Worm (Caenorhabditis elegans) whole organism, L4 larva: ENCODE results near the gene soc-1.

Source experiments
- D1046.2 ChIP-seq: fragments of 200-800 bp; sonication (Bioruptor generic); IDR thresholded peaks from 2 replicates; pipeline ENCODE4 v1.3.6; 2022; ENCODE audit warnings: missing genetic modification characterization, missing compliant biosample characterization
- F10B5.3 ChIP-seq: sonication (generic microtip); optimal IDR thresholded peaks from 2 replicates; lab custom pipeline; 2016; ENCODE audit warnings: mild to moderate bottlenecking, missing genetic modification characterization, missing compliant biosample characterization
- F26F4.8 ChIP-seq: fragments of 200-800 bp; sonication (Bioruptor generic); conservative IDR thresholded peaks from 2 replicates; pipeline ENCODE4 v1.3.6; 2022; ENCODE audit warnings: missing genetic modification characterization, missing compliant biosample characterization
- F37D6.2 ChIP-seq: sonication (generic microtip); optimal IDR thresholded peaks from 2 replicates; lab custom pipeline; 2016; ENCODE audit warnings: mild to moderate bottlenecking, missing genetic modification characterization, missing compliant biosample characterization
- R02D3.7 ChIP-seq: fragments of 150-350 bp; sonication (generic microtip); optimal IDR thresholded peaks from 3 replicates; lab custom pipeline; 2014; ENCODE audit warnings: missing biosample characterization, missing genetic modification characterization
- T26A8.4 ChIP-seq: fragments of 200-800 bp; sonication (Bioruptor generic); IDR thresholded peaks from 2 replicates; pipeline ENCODE4 v1.3.6; 2022; ENCODE audit warnings: missing genetic modification characterization, missing compliant biosample characterization
- Y48G9A.11 ChIP-seq: fragments of 200-800 bp; sonication (Bioruptor generic); IDR thresholded peaks from 2 replicates; pipeline ENCODE4 v1.3.6; 2022; ENCODE audit warnings: missing genetic modification reagents, missing genetic modification characterization, missing compliant biosample characterization
- ZK337.2 ChIP-seq: fragments of 200-800 bp; sonication (Bioruptor generic); IDR thresholded peaks from 2 replicates; pipeline ENCODE4 v1.3.6; 2022; ENCODE audit warnings: missing genetic modification reagents, missing genetic modification characterization, missing compliant biosample characterization
- ceh-28 ChIP-seq: fragments of 150-350 bp; optimal IDR thresholded peaks from 2 replicates; lab custom pipeline; 2014; ENCODE audit warnings: missing biosample characterization, missing genetic modification reagents, missing genetic modification characterization
- ceh-44 ChIP-seq: fragments of 200-800 bp; sonication (Bioruptor generic); IDR thresholded peaks from 2 replicates; pipeline ENCODE4 v1.3.6; 2022; ENCODE audit warnings: missing genetic modification reagents, missing genetic modification characterization, missing compliant biosample characterization
- ctbp-1 ChIP-seq: fragments of 200-800 bp; sonication (Bioruptor generic); IDR thresholded peaks from 2 replicates; pipeline ENCODE4 v1.3.6; 2022; ENCODE audit warnings: missing genetic modification reagents, missing genetic modification characterization, missing compliant biosample characterization
- daf-16 ChIP-seq, 3 experiments: sonication (generic microtip); optimal IDR thresholded peaks; 2 replicates each; lab custom pipeline; 2016 to 2017; ENCODE audit warnings: missing genetic modification characterization in 3 of 3, missing genetic modification reagents in 3 of 3, mild to moderate bottlenecking in 2 of 3, missing compliant biosample characterization in 2 of 3, missing biosample characterization in 1 of 3, moderate library complexity in 1 of 3
- daf-8 ChIP-seq: fragments of 200-800 bp; sonication (Bioruptor generic); IDR thresholded peaks from 2 replicates; pipeline ENCODE4 v1.3.6; 2022; ENCODE audit warnings: missing genetic modification characterization, missing compliant biosample characterization
- dmd-8 ChIP-seq: fragments of 200-800 bp; sonication (Bioruptor generic); IDR thresholded peaks from 2 replicates; pipeline ENCODE4 v1.3.6; 2022; ENCODE audit warnings: missing genetic modification characterization, missing compliant biosample characterization
- dmd-9 ChIP-seq: fragments of 200-800 bp; sonication (Bioruptor generic); IDR thresholded peaks from 2 replicates; pipeline ENCODE4 v1.3.6; 2022; ENCODE audit warnings: missing genetic modification reagents, missing genetic modification characterization, missing compliant biosample characterization
- dpl-1 ChIP-seq: fragments of 150-350 bp; optimal IDR thresholded peaks from 2 replicates; lab custom pipeline; 2014; ENCODE audit warnings: missing biosample characterization, missing genetic modification reagents, missing genetic modification characterization
- dve-1 ChIP-seq: sonication (generic microtip); optimal IDR thresholded peaks from 2 replicates; lab custom pipeline; 2017; ENCODE audit warnings: antibody characterized with exemption, mild to moderate bottlenecking, missing genetic modification characterization, missing compliant biosample characterization; ENCODE audit not compliant: insufficient read depth
- hlh-11 ChIP-seq: fragments of 200-800 bp; sonication (Bioruptor generic); optimal IDR thresholded peaks from 2 replicates; lab custom pipeline; 2018; ENCODE audit warnings: mild to moderate bottlenecking, missing genetic modification characterization, missing compliant biosample characterization
- hlh-30 ChIP-seq: sonication (generic microtip); optimal IDR thresholded peaks from 2 replicates; lab custom pipeline; 2017; ENCODE audit warnings: antibody characterized with exemption, mild to moderate bottlenecking, missing genetic modification characterization, missing compliant biosample characterization; ENCODE audit not compliant: insufficient read depth
- lin-1 ChIP-seq: fragments of 200-800 bp; sonication (Bioruptor generic); IDR thresholded peaks from 2 replicates; pipeline ENCODE4 v1.3.6; 2022; ENCODE audit warnings: missing genetic modification reagents, missing genetic modification characterization, missing compliant biosample characterization
- lin-38 ChIP-seq: fragments of 200-800 bp; sonication (Bioruptor generic); IDR thresholded peaks from 2 replicates; pipeline ENCODE4 v1.3.6; 2022; ENCODE audit warnings: missing genetic modification reagents, missing genetic modification characterization, missing compliant biosample characterization
- lin-39 ChIP-seq: fragments of 150-350 bp; optimal IDR thresholded peaks from 2 replicates; lab custom pipeline; 2014; ENCODE audit warnings: missing biosample characterization, missing genetic modification reagents, missing genetic modification characterization
- madf-5 ChIP-seq, 2 experiments: fragments of 200-800 bp; sonication (Bioruptor generic); IDR thresholded peaks; 2 replicates each; pipeline ENCODE4 v1.3.6; 2022; ENCODE audit warnings: missing compliant biosample characterization in 2 of 2, missing genetic modification characterization in 2 of 2
- mdl-1 ChIP-seq, 2 experiments: fragments of 150-350 bp in 1 of 2; sonication (generic microtip) in 1 of 2; optimal IDR thresholded peaks; 2 replicates each; lab custom pipeline; 2014 to 2017; ENCODE audit warnings: missing biosample characterization in 2 of 2, missing genetic modification characterization in 2 of 2
- mep-1 ChIP-seq: fragments of 150-350 bp; sonication (generic microtip); optimal IDR thresholded peaks from 3 replicates; lab custom pipeline; 2014; ENCODE audit warnings: missing biosample characterization, missing genetic modification characterization
- mes-2 ChIP-seq: sonication (generic microtip); optimal IDR thresholded peaks from 2 replicates; lab custom pipeline; 2016; ENCODE audit warnings: missing genotype, mild to moderate bottlenecking, missing genetic modification characterization, missing compliant biosample characterization; ENCODE audit not compliant: poor library complexity, severe bottlenecking
- mxl-2 ChIP-seq: fragments of 200-800 bp; sonication (Bioruptor generic); conservative IDR thresholded peaks from 2 replicates; pipeline ENCODE4 v1.3.6; 2022; ENCODE audit warnings: missing genetic modification reagents, missing genetic modification characterization, missing compliant biosample characterization
- mxl-3 ChIP-seq: fragments of 200-800 bp; sonication (Bioruptor generic); optimal IDR thresholded peaks from 2 replicates; lab custom pipeline; 2018; ENCODE audit warnings: mild to moderate bottlenecking, missing genetic modification characterization, missing compliant biosample characterization
- nhr-28 ChIP-seq: fragments of 150-350 bp; optimal IDR thresholded peaks from 2 replicates; lab custom pipeline; 2014; ENCODE audit warnings: missing biosample characterization, missing genetic modification characterization
- nhr-41 ChIP-seq: fragments of 200-800 bp; sonication (Bioruptor generic); IDR thresholded peaks from 2 replicates; pipeline ENCODE4 v1.3.6; 2022; ENCODE audit warnings: missing genetic modification reagents, missing genetic modification characterization, missing compliant biosample characterization
- nhr-42 ChIP-seq: fragments of 200-800 bp; sonication (Bioruptor generic); IDR thresholded peaks from 2 replicates; pipeline ENCODE4 v1.3.6; 2022; ENCODE audit warnings: missing genetic modification characterization, missing compliant biosample characterization
- nhr-6 ChIP-seq: fragments of 150-350 bp; optimal IDR thresholded peaks from 2 replicates; lab custom pipeline; 2014; ENCODE audit warnings: missing biosample characterization, missing genetic modification characterization
- nhr-77 ChIP-seq: fragments of 150-350 bp; optimal IDR thresholded peaks from 2 replicates; lab custom pipeline; 2014; ENCODE audit warnings: missing biosample characterization, missing genetic modification characterization
- pqm-1 ChIP-seq: sonication (generic microtip); optimal IDR thresholded peaks from 2 replicates; lab custom pipeline; 2017; ENCODE audit warnings: missing biosample characterization, missing genetic modification characterization
- rbr-2 ChIP-seq: sonication (generic microtip); optimal IDR thresholded peaks from 2 replicates; lab custom pipeline; 2016; ENCODE audit warnings: missing genotype, missing genetic modification characterization, missing compliant biosample characterization
- saeg-2 ChIP-seq: fragments of 200-800 bp; sonication (Bioruptor generic); IDR thresholded peaks from 2 replicates; pipeline ENCODE4 v1.3.6; 2022; ENCODE audit warnings: missing genetic modification reagents, missing genetic modification characterization, missing compliant biosample characterization
- tra-1 ChIP-seq: fragments of 200-800 bp; sonication (Bioruptor generic); IDR thresholded peaks from 2 replicates; pipeline ENCODE4 v1.3.6; 2022; ENCODE audit warnings: missing genetic modification reagents, missing genetic modification characterization, missing compliant biosample characterization
- unc-39 ChIP-seq: sonication (generic microtip); optimal IDR thresholded peaks from 2 replicates; lab custom pipeline; 2017; ENCODE audit warnings: missing biosample characterization, missing genetic modification characterization
- vab-7 ChIP-seq: fragments of 200-800 bp; sonication (Bioruptor generic); IDR thresholded peaks from 2 replicates; pipeline ENCODE4 v1.3.6; 2022; ENCODE audit warnings: missing genetic modification reagents, missing genetic modification characterization, missing compliant biosample characterization
- zfp-2 ChIP-seq: sonication (generic microtip); optimal IDR thresholded peaks from 2 replicates; lab custom pipeline; 2016; ENCODE audit warnings: mild to moderate bottlenecking, missing genetic modification characterization, missing compliant biosample characterization
- zip-11 ChIP-seq: fragments of 200-800 bp; sonication (Bioruptor generic); IDR thresholded peaks from 2 replicates; pipeline ENCODE4 v1.3.6; 2022; ENCODE audit warnings: missing genetic modification characterization, missing compliant biosample characterization
- ztf-11 ChIP-seq: fragments of 150-350 bp; optimal IDR thresholded peaks from 2 replicates; lab custom pipeline; 2014; ENCODE audit warnings: missing biosample characterization, missing genetic modification characterization
- ztf-7 ChIP-seq: fragments of 150-350 bp; optimal IDR thresholded peaks from 2 replicates; lab custom pipeline; 2014; ENCODE audit warnings: missing biosample characterization, missing genetic modification characterization

soc-1 gene

DNA sequence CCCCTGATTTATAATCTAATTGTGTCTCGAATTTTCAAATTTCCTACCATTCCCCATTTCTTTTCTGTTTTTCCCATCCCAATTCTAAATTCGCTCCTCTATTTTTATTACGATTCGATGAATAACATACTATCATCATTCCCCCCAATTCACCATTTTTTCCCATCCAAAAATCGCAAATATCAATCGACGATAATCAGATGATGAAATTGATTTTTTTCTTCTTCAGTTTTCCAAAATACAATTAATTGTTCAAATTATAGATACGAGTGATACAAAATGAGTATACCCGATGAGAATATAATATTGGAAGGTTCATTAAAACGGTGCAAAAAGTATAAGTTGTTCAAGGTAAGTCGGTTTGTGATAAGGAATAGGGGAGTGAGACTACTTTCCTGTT, at the start of gene soc-1:
Gene soc-1, plus strand, starts transcription at position 262 of the 400 bp plus-strand sequence.
- TF ChIP-seq ztf-7 (peak; percentile 76), R02D3.7 (tag; lab: Kevin White, UChicago) (no peak), dve-1 (tag; lab: Kevin White, UChicago) (peak; percentile 8)
- TF ChIP-seq, all 104 proteins: peak for 2

DNA sequence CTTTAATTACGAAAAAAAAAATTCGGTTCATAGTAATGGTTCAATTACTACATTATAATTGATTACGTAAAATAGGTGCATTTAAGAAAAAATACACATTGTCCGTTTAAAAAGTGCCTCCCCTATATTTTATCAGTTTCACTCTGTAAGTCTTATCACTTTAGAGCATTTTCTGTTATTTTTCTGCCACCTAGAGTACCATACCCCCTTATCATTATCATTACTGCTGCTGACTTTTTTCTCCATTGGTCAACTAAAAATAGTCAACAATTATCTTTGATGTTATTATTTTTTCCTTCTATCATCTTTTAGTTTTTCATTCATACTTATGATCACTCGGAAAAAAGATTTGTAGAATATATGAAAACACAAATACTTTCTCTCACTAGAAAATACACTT, 44.3 kb upstream of the soc-1 start:
- no peak for TF ChIP-seq dmd-9
- TF ChIP-seq zip-11 (GFP tag; lab: Robert Waterston, UW): no peak
- no peak for TF ChIP-seq daf-8 (GFP tag; lab: Robert Waterston, UW)
- peak; percentile 76 for TF ChIP-seq pqm-1 (tag; lab: Kevin White, UChicago)
- TF ChIP-seq daf-16 (GFP tag; optimal IDR thresholded peaks at IDR 0.05; lab: Kevin White, UChicago): no peak
- peak; percentile 68 for TF ChIP-seq daf-16 (tag; optimal IDR thresholded peaks at IDR 0.05; lab: Kevin White, UChicago)
- TF ChIP-seq F26F4.8: no peak
- no peak for TF ChIP-seq mdl-1 (tag; optimal IDR thresholded peaks at IDR 0.05; lab: Kevin White, UChicago)
- TF ChIP-seq hlh-11 (tag; lab: Kevin White, UChicago): no peak
- TF ChIP-seq saeg-2 (GFP tag; lab: Robert Waterston, UW): no peak
- no peak for TF ChIP-seq tra-1 (GFP tag; lab: Robert Waterston, UW)
- no peak for TF ChIP-seq zfp-2 (tag; lab: Kevin White, UChicago)
- TF ChIP-seq mxl-2 (GFP tag; lab: Robert Waterston, UW): no peak
- TF ChIP-seq dve-1 (tag; lab: Kevin White, UChicago): peak; percentile 10
- TF ChIP-seq T26A8.4 (GFP tag; lab: Robert Waterston, UW): no peak
- TF ChIP-seq ceh-28 (tag; lab: Kevin White, UChicago): no peak
- peak; percentile 45 for TF ChIP-seq nhr-28 (tag; lab: Kevin White, UChicago)
- TF ChIP-seq ZK337.2 (GFP tag; lab: Robert Waterston, UW): no peak
- TF ChIP-seq nhr-41: no peak

DNA sequence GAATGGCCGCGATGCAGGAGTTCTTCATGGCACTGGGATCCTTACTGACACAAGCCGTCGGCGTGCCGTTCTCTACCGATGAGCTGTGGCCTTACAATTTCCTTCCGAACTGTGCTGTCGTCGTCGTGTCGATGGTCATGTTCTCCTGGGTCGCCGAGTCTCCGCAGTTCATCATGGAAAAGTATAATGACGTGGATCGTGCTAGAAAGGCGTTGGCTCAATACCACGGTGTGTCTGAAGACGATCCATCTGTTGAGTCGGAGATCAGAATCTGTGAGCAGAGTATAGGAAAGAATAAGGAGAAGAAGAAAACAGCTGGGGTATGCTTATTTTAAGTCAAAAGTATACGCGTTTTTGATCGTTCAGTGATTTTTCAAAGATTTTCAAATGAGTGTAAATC, 43.5 kb upstream of the soc-1 start:
- TF ChIP-seq mxl-3 (GFP tag; lab: Kevin White, UChicago) (no peak), lin-1 (GFP tag; lab: Robert Waterston, UW) (no peak), ceh-44 (GFP tag; lab: Robert Waterston, UW) (no peak), mes-2 (tag; lab: Kevin White, UChicago) (no peak)

DNA sequence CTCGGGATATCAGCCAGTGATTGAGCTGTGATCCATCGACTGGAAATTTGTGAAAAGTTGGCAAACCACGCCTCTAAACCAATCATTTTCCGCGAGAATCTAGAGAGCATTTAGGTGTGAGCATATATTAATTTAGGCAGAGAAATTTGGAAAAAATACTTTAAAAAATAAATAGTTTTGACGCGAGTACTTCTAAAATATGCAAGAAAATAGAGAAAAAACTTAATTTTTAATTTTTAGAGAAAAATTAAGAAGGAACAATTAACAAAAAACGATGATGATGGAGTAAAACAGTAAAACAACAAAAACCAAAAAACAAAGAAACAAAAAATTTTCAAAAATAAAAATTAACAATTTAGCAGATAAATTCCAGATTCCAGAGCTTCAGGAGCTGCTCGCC, 35.9 kb upstream of the soc-1 start, which contains the start of gene txt-6:
Gene txt-6, minus strand, starts transcription at position 101 of the 400 bp plus-strand sequence.
- no peak for TF ChIP-seq D1046.2 (GFP tag; lab: Robert Waterston, UW)
- 0 out of 4 replicates have a peak, but pooled peaks of 1 of the 2 experiments have one; percentile 41 for TF ChIP-seq madf-5 (GFP tag; IDR thresholded peaks at IDR 0.05; lab: Robert Waterston, UW)
- no peak for TF ChIP-seq Y48G9A.11 (GFP tag; lab: Robert Waterston, UW)
- TF ChIP-seq ctbp-1 (GFP tag; lab: Robert Waterston, UW): no peak
- no peak for TF ChIP-seq hlh-30
- no peak for TF ChIP-seq ceh-44 (GFP tag; lab: Robert Waterston, UW)

DNA sequence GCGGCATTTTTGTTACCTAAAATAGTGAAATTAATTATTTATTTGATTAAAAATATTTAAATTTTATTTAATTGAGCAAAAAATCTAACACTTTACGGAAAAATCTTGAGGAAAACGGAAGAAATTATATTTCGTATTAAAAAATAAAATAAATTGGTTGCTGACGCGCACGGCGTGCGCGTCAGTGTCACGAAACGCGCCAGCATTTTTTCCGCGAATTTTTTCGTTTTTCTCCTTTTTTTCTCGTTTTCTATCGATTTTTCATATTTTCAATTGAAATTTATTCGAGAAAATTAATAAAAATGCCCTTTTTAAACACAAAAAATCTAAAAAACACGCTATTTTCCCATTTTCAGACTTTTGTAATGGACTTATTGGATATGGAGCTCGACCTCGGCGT, 26.9 kb upstream of the soc-1 start, which contains the start of the genes Y61A9LA.10 and F54D11.4:
Gene Y61A9LA.10, minus strand, starts transcription at position 16 of the 400 bp plus-strand sequence.
Gene F54D11.4, plus strand, starts transcription at position 350 of the 400 bp plus-strand sequence.
- TF ChIP-seq nhr-6 (no peak), lin-39 (tag; lab: Kevin White, UChicago) (no peak), nhr-28 (tag; lab: Kevin White, UChicago) (no peak), vab-7 (GFP tag; lab: Robert Waterston, UW) (no peak), lin-38 (GFP tag; lab: Robert Waterston, UW) (peak; percentile 69), ceh-28 (tag; lab: Kevin White, UChicago) (no peak), F10B5.3 (tag; lab: Kevin White, UChicago) (peak; percentile 9), nhr-77 (peak; percentile 52), dmd-8 (GFP tag; lab: Robert Waterston, UW) (no peak), ztf-11 (no peak), nhr-42 (GFP tag; lab: Robert Waterston, UW) (no peak), rbr-2 (peak; percentile 50), hlh-30 (peak; percentile 27), dpl-1 (GFP tag; lab: Kevin White, UChicago) (peak; percentile 72), lin-1 (GFP tag; lab: Robert Waterston, UW) (no peak), F37D6.2 (tag; lab: Kevin White, UChicago) (peak; percentile 22), D1046.2 (GFP tag; lab: Robert Waterston, UW) (no peak), mep-1 (tag; lab: Kevin White, UChicago) (peak; percentile 66), unc-39 (tag; lab: Kevin White, UChicago) (no peak), ztf-7 (peak; percentile 54)
